Worm (Caenorhabditis elegans): Measurements from ENCODE around the gene str-196.

DNA sequence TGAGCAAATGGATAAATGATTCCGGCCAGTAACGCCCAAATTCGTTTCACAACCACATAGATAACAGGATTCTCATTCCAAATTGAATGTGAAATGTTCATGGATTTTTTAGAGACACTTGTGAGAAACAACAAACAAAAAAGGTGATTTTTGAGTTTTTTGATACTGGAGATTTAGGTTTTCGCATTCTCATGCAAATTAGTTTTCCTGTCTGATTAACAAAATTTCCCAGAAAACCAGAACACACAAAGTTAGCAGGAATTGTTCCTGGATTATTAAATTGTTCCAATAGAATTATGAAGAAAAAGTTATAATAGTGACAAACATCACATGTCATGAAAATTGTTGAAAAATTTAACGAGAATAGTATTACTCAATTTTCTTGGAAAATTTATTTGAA is 48.3 kb upstream of the str-196 start, which contains the start of gene srh-33:
- TF ChIP-seq elt-3 (tag; optimal IDR thresholded peaks at IDR 0.05) (no peak), ZK546.5 (tag; optimal IDR thresholded peaks at IDR 0.05) (no peak)
